Worm (Caenorhabditis elegans): ENCODE results near the gene E01G6.2.

E01G6.2 gene

ce11 chrX:12280477-12280876 is 24.0 kb downstream of the E01G6.2 start, which contains the start of gene C04B4.1:
C04B4.1 (plus strand) TSS chrX:12280777.
- TF ChIP-seq nhr-28 (tag; optimal IDR thresholded peaks at IDR 0.05) (no peak), hif-1 (tag; optimal IDR thresholded peaks at IDR 0.05) (no peak), nhr-25 (tag; optimal IDR thresholded peaks at IDR 0.05; ENCODE audit: borderline replicate concordance, insufficient read depth) (no peak), egl-43 (GFP tag; IDR thresholded peaks at IDR 0.05) (no peak), Y75B8A.6 (GFP tag; IDR thresholded peaks at IDR 0.05) (no peak), gei-8 (GFP tag; optimal IDR thresholded peaks at IDR 0.05) (no peak), ceh-20 (GFP tag; IDR thresholded peaks at IDR 0.05) (no peak), ceh-82 (tag; optimal IDR thresholded peaks at IDR 0.05) (no peak), lim-7 (GFP tag; IDR thresholded peaks at IDR 0.05) (no peak), unc-39 (tag; optimal IDR thresholded peaks at IDR 0.05) (no peak), F49E8.2 (tag; optimal IDR thresholded peaks at IDR 0.05; ENCODE audit: borderline replicate concordance) (no peak), hmg-1.1 (GFP tag; IDR thresholded peaks at IDR 0.05) (no peak), Y5F2A.4 (GFP tag; optimal IDR thresholded peaks at IDR 0.05) (no peak), hlh-11 (tag; optimal IDR thresholded peaks at IDR 0.05) (no peak), lin-39 (tag; optimal IDR thresholded peaks at IDR 0.05) (no peak), D1046.2 (GFP tag; IDR thresholded peaks at IDR 0.05) (no peak), daf-12 (tag; optimal IDR thresholded peaks at IDR 0.05) (no peak), nhr-48 (tag; optimal IDR thresholded peaks at IDR 0.05) (no peak)

- TF ChIP-seq sdz-12 (GFP tag; optimal IDR thresholded peaks at IDR 0.05) (no peak), nhr-76 (tag; optimal IDR thresholded peaks at IDR 0.05) (no peak), lsy-2 (tag; optimal IDR thresholded peaks at IDR 0.05) (no peak), ZK337.2 (GFP tag; IDR thresholded peaks at IDR 0.05) (no peak), zip-2 (tag; optimal IDR thresholded peaks at IDR 0.05) (no peak), hlh-11 (tag; optimal IDR thresholded peaks at IDR 0.05) (no peak), daf-12 (tag; optimal IDR thresholded peaks at IDR 0.05) (no peak), ztf-11 (tag; optimal IDR thresholded peaks at IDR 0.05) (no peak), T20F7.1 (GFP tag; optimal IDR thresholded peaks at IDR 0.05) (no peak), dve-1 (tag; optimal IDR thresholded peaks at IDR 0.05; ENCODE audit: insufficient read depth) (no peak), dmd-6 (GFP tag; IDR thresholded peaks at IDR 0.05) (no peak), fos-1 (tag; optimal IDR thresholded peaks at IDR 0.05) (no peak), nhr-41 (GFP tag; IDR thresholded peaks at IDR 0.05) (no peak), R02D3.7 (tag; optimal IDR thresholded peaks at IDR 0.05) (no peak)
Measured at ce11 chrX:12282911-12283310, 26.5 kb downstream of the E01G6.2 start, which contains the start of gene C04B4.2. C04B4.2 (plus strand) TSS chrX:12283281.

- TF ChIP-seq zag-1 (tag; optimal IDR thresholded peaks at IDR 0.05): no peak
- TF ChIP-seq ceh-44 (GFP tag; IDR thresholded peaks at IDR 0.05): no peak
- peak in 1 of 2 experiments; percentile 91 for TF ChIP-seq unc-62 (GFP tag; optimal IDR thresholded peaks at IDR 0.05 in 1 of 2)
- no peak for TF ChIP-seq unc-62 (tag; optimal IDR thresholded peaks at IDR 0.05)
- no peak for TF ChIP-seq nhr-76 (tag; optimal IDR thresholded peaks at IDR 0.05)
- TF ChIP-seq zfp-3 (GFP tag; conservative IDR thresholded peaks at IDR 0.05): no peak
- no peak for TF ChIP-seq lin-1 (GFP tag; IDR thresholded peaks at IDR 0.05)
- TF ChIP-seq aha-1 (tag): peak; percentile 63
- TF ChIP-seq dmd-9 (GFP tag; IDR thresholded peaks at IDR 0.05): no peak
Measured at ce11 chrX:12284161-12284560, 27.7 kb downstream of the E01G6.2 start.

ce11 chrX:12285496-12285895 is 29.1 kb downstream of the E01G6.2 start, which contains the start of gene lips-2:
lips-2 (plus strand) TSS chrX:12285796.
- TF ChIP-seq fos-1 (tag; optimal IDR thresholded peaks at IDR 0.05) (no peak), mdl-1 (tag; optimal IDR thresholded peaks at IDR 0.05) (no peak), mxl-3 (GFP tag; optimal IDR thresholded peaks at IDR 0.05) (no peak), vab-7 (GFP tag; IDR thresholded peaks at IDR 0.05) (no peak)

Data from whole organism, L4 larva.